Worm (Caenorhabditis elegans): ENCODE measurements around the gene sma-3.

sma-3 gene

DNA sequence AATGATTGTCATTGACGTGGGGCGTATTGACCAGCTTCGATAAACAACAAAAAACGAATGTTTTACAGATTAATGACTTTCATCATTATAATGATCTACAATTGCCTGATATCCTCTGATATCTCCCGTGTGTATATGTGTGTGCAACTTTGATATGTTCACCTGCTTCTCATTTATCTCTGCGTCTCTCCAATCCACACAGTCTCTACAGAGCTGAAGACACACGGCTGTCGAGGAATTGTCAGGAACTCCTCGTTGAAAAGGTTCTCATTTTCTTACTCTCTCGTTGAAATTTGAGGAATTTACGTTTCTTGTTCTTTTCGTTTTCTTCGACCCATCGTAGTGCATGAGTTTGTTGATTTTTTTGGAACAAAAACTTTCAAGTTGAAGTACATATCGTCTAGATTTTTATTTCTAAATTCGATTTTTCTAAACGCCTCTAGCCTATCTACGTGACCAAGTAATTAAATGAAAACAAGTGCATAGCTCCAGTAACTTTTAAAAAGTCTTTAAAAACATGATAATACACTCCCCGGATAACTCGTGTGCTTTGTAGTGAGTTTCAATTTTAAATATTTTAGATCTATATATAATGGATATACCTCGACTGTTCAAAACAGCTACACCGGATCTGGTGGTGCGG, 43.3 kb downstream of the sma-3 start, which contains the start of gene ten-1:
ten-1 (plus strand) TSS at position 593 of the 643 bp plus-strand sequence.
- TF ChIP-seq R02D3.7 (tag; optimal IDR thresholded peaks at IDR 0.05), result no peak
- TF ChIP-seq zag-1 (tag; optimal IDR thresholded peaks at IDR 0.05), result no peak
- TF ChIP-seq nhr-23 (tag; optimal IDR thresholded peaks at IDR 0.05), result no peak
- no peak for TF ChIP-seq elt-3 (tag; optimal IDR thresholded peaks at IDR 0.05)
- no peak for TF ChIP-seq ztf-1 (GFP tag; conservative IDR thresholded peaks at IDR 0.05)
- peak in 1 of 2 experiments; percentile 45 for TF ChIP-seq lsy-2 (tag; optimal IDR thresholded peaks at IDR 0.05)
- peak; percentile 44 for TF ChIP-seq ztf-4 (tag; optimal IDR thresholded peaks at IDR 0.05)
- no peak for TF ChIP-seq sem-4 (tag; optimal IDR thresholded peaks at IDR 0.05)
- no peak for TF ChIP-seq Y55F3AM.14 (GFP tag; optimal IDR thresholded peaks at IDR 0.05)
- TF ChIP-seq F13H6.1 (tag; optimal IDR thresholded peaks at IDR 0.05), result peak; percentile 33
- no peak for TF ChIP-seq nhr-10 (tag; optimal IDR thresholded peaks at IDR 0.05)
- TF ChIP-seq crh-2 (tag; optimal IDR thresholded peaks at IDR 0.05), result no peak
- TF ChIP-seq sma-3 (GFP tag; optimal IDR thresholded peaks at IDR 0.05), result no peak
- TF ChIP-seq unc-55 (GFP tag; optimal IDR thresholded peaks at IDR 0.05), result no peak

DNA sequence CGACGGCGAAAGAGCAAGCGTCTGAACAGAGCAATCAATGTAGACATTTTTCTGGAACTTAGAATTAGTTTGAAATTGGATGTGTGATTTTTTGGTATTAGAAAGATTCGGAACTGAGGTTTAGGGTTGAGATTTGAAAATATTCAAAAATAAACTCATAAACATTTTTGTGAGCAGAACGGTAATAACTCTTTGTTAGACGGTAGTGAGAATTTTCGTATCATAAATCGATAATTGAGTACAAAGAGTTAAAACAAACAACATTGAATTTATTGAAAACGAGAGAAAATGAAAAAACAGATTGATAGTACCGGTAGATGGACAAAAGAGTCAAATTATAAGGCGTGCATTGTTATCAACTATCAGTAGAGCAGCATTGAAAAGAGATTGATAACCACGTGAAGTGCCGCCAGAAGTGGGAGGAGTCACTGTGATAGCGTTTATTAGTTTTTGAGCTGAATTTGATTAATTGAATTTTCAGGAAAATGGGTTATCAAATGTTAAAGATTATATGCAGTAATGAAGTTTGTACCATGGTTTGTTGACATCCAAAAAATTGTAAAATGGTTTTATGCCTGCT, 44.4 kb downstream of the sma-3 start, which contains the start of gene F28F5.6:
F28F5.6 (minus strand) TSS at position 51 of the 580 bp plus-strand sequence.
- TF ChIP-seq fos-1 (tag; optimal IDR thresholded peaks at IDR 0.05) (peak; percentile 84), gmeb-1 (tag; optimal IDR thresholded peaks at IDR 0.05) (peak; percentile 10), sma-9 (GFP tag; optimal IDR thresholded peaks at IDR 0.05) (peak; percentile 59), sma-9 (tag; optimal IDR thresholded peaks at IDR 0.05) (no peak), F13H6.1 (tag; optimal IDR thresholded peaks at IDR 0.05) (peak; percentile 21), ztf-11 (tag; optimal IDR thresholded peaks at IDR 0.05) (no peak)

DNA sequence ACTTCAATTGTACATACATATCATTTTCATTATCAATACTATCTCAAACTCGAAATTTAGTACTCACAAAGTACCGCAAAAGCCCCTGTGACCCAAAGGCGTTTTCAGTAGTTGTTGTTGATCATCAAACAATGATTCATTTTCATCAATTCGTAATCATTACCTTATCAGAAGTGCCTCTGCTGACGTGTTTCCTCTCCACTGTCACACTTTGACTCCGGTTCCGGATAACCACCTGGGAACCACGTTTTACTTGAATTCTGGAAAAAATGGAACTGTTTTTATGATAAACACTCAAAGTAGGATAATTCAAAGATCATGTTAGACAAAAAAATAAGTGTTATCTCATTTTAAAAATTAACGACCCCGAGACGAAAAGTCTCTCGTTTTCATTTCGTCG, 45.7 kb downstream of the sma-3 start:
- TF ChIP-seq F13H6.1 (tag; optimal IDR thresholded peaks at IDR 0.05), result peak; percentile 14
- TF ChIP-seq nhr-12 (tag; optimal IDR thresholded peaks at IDR 0.05), result no peak
- TF ChIP-seq crh-2 (tag; optimal IDR thresholded peaks at IDR 0.05), result peak; percentile 17
- TF ChIP-seq elt-1 (tag; optimal IDR thresholded peaks at IDR 0.05), result no peak
- TF ChIP-seq nhr-11 (tag; optimal IDR thresholded peaks at IDR 0.05), result no peak
- TF ChIP-seq gmeb-1 (tag; optimal IDR thresholded peaks at IDR 0.05), result no peak
- no peak for TF ChIP-seq mdl-1 (tag; optimal IDR thresholded peaks at IDR 0.05)
- TF ChIP-seq snpc-4 (tag; optimal IDR thresholded peaks at IDR 0.05), result no peak
- no peak for TF ChIP-seq sma-9 (GFP tag; optimal IDR thresholded peaks at IDR 0.05)
- no peak for TF ChIP-seq sma-9 (tag; optimal IDR thresholded peaks at IDR 0.05)
- TF ChIP-seq lin-13 (GFP tag; optimal IDR thresholded peaks at IDR 0.05), result no peak
- TF ChIP-seq fos-1 (tag; optimal IDR thresholded peaks at IDR 0.05), result peak; percentile 47
- no peak for TF ChIP-seq mab-5 (tag; optimal IDR thresholded peaks at IDR 0.05)
- no peak for TF ChIP-seq unc-39 (tag; optimal IDR thresholded peaks at IDR 0.05)

DNA sequence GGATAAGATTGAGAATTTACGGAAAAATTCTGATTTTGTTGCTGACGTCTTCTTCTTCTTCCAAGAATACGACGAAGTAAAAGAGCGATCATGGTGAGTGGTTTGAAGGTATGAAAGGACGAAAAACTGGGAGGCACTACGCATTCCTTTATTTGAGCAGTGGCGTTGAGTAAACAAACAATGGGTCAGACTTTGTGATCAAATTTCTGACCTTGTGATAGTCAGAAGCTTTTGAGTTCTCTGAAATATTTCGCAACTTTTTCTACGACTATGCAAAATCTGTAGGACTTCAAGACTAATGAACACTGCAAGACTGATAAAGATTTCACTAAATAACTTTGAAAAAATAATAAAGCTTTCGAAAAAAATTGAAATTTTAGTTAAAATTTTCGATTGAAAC, 46.8 kb downstream of the sma-3 start, which contains the start of gene F28F5.4:
F28F5.4 (minus strand) TSS at position 104 of the 400 bp plus-strand sequence.
- peak; percentile 17 for TF ChIP-seq F13H6.1 (tag; optimal IDR thresholded peaks at IDR 0.05)
- no peak for TF ChIP-seq ama-1 (optimal IDR thresholded peaks at IDR 0.05)
- TF ChIP-seq nhr-6 (tag; optimal IDR thresholded peaks at IDR 0.05), result no peak
- TF ChIP-seq egl-27 (tag; optimal IDR thresholded peaks at IDR 0.05), result no peak
- no peak for TF ChIP-seq sma-3 (GFP tag; optimal IDR thresholded peaks at IDR 0.05)
- TF ChIP-seq nhr-129 (tag; optimal IDR thresholded peaks at IDR 0.05), result peak; percentile 33

Data from whole organism, L2 larva.